Worm (Caenorhabditis elegans) whole organism, young adult: ENCODE measurements around the gene ada-2.

Experiments used
- F22D6.2 ChIP-seq: sonication (generic microtip); optimal IDR thresholded peaks from 2 replicates; lab custom pipeline; 2016; ENCODE audit warnings: mild to moderate bottlenecking, missing genetic modification characterization, missing compliant biosample characterization
- aptf-3 ChIP-seq: fragments of 200-800 bp; sonication (Bioruptor generic); IDR thresholded peaks from 2 replicates; pipeline ENCODE4 v1.3.6; 2022; ENCODE audit warnings: missing genetic modification characterization, missing compliant biosample characterization
- attf-3 ChIP-seq: fragments of 200-800 bp; sonication (Bioruptor generic); conservative IDR thresholded peaks from 2 replicates; pipeline ENCODE4 v1.3.6; 2022; ENCODE audit warnings: missing genetic modification reagents, missing genetic modification characterization, missing compliant biosample characterization
- him-1 ChIP-seq: sonication (generic microtip); optimal IDR thresholded peaks from 2 replicates; lab custom pipeline; 2016; ENCODE audit warnings: missing genotype, missing genetic modification reagents, missing genetic modification characterization, missing compliant biosample characterization
- lir-1 ChIP-seq: fragments of 200-800 bp; sonication (Bioruptor generic); conservative IDR thresholded peaks from 2 replicates; pipeline ENCODE4 v1.3.6; 2022; ENCODE audit warnings: missing genetic modification reagents, missing genetic modification characterization, missing compliant biosample characterization
- mel-28 ChIP-seq: sonication (generic microtip); optimal IDR thresholded peaks from 2 replicates; lab custom pipeline; 2016; ENCODE audit warnings: borderline replicate concordance, mild to moderate bottlenecking, missing genetic modification characterization, missing compliant biosample characterization
- nhr-90 ChIP-seq: sonication (generic microtip); optimal IDR thresholded peaks from 2 replicates; lab custom pipeline; 2016; ENCODE audit warnings: missing genotype, mild to moderate bottlenecking, missing genetic modification characterization, missing compliant biosample characterization
- repo-1 ChIP-seq: sonication (generic microtip); optimal IDR thresholded peaks from 2 replicates; lab custom pipeline; 2017; ENCODE audit warnings: mild to moderate bottlenecking, missing genetic modification characterization, missing compliant biosample characterization

DNA sequence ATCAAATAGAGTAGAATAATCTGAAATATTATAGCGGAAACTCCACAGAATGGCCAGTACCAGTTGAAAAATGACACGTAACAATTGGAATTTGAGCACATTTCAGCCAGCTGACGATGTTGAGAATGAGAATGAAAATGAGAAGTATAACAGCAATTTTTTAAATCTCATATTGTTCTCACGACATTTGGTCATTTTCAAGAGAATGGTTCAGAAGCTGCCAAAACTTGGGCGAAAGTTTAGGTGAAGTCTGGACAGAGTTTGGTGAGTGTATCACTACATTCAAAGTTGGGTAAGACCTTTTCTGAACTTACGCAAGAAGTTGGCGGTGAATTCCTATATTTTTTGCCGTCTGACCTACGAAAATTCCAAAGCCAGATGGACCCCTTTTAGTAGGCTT lies 47.1 kb upstream of the ada-2 start, which contains the start of gene srd-58:
- TF ChIP-seq him-1 (tag; lab: Kevin White, UChicago) (no peak), mel-28 (tag; lab: Kevin White, UChicago) (no peak), attf-3 (GFP tag; lab: Robert Waterston, UW) (no peak), nhr-90 (tag; lab: Kevin White, UChicago) (no peak), F22D6.2 (tag; lab: Kevin White, UChicago) (no peak), aptf-3 (GFP tag; lab: Robert Waterston, UW) (no peak), repo-1 (no peak), lir-1 (GFP tag; lab: Robert Waterston, UW) (no peak)
